Worm (Caenorhabditis elegans) whole organism, young adult: Measurements from ENCODE around the gene pitr-6.

Experiments
- B0261.1 ChIP-seq: sonication (generic microtip); optimal IDR thresholded peaks from 2 replicates; lab custom pipeline; 2016; ENCODE audit warnings: mild to moderate bottlenecking, missing genetic modification characterization, moderate library complexity, missing compliant biosample characterization
- F10E7.11 ChIP-seq: sonication (generic microtip); optimal IDR thresholded peaks from 2 replicates; lab custom pipeline; 2017; ENCODE audit warnings: mild to moderate bottlenecking, missing genetic modification characterization, moderate library complexity, missing compliant biosample characterization
- F22D6.2 ChIP-seq: sonication (generic microtip); optimal IDR thresholded peaks from 2 replicates; lab custom pipeline; 2016; ENCODE audit warnings: mild to moderate bottlenecking, missing genetic modification characterization, missing compliant biosample characterization
- F37B4.10 ChIP-seq: fragments of 200-800 bp; sonication (Bioruptor generic); IDR thresholded peaks from 2 replicates; pipeline ENCODE4 v1.3.6; 2022; ENCODE audit warnings: missing genetic modification characterization, missing compliant biosample characterization
- F52B5.7 ChIP-seq: sonication (generic microtip); optimal IDR thresholded peaks from 2 replicates; lab custom pipeline; 2016; ENCODE audit warnings: mild to moderate bottlenecking, missing genetic modification characterization, missing compliant biosample characterization
- K11D2.4 ChIP-seq: fragments of 200-800 bp; sonication (Bioruptor generic); IDR thresholded peaks from 2 replicates; pipeline ENCODE4 v1.3.6; 2022; ENCODE audit warnings: missing genetic modification reagents, missing genetic modification characterization, missing compliant biosample characterization
- T07F8.4 ChIP-seq: sonication (generic microtip); optimal IDR thresholded peaks from 2 replicates; lab custom pipeline; 2016; ENCODE audit warnings: mild to moderate bottlenecking, missing genetic modification characterization, moderate library complexity, missing compliant biosample characterization
- akir-1 ChIP-seq: fragments of 200-800 bp; sonication (Bioruptor generic); optimal IDR thresholded peaks from 2 replicates; lab custom pipeline; 2018; ENCODE audit warnings: mild to moderate bottlenecking, missing genetic modification characterization, moderate library complexity, missing compliant biosample characterization
- aptf-2 ChIP-seq: fragments of 200-800 bp; sonication (Bioruptor generic); conservative IDR thresholded peaks from 2 replicates; pipeline ENCODE4 v1.3.6; 2022; ENCODE audit warnings: missing genetic modification reagents, missing genetic modification characterization, missing compliant biosample characterization
- atf-7 ChIP-seq: sonication (generic microtip); optimal IDR thresholded peaks from 2 replicates; lab custom pipeline; 2017; ENCODE audit warnings: mild to moderate bottlenecking, missing genetic modification characterization, missing compliant biosample characterization
- attf-3 ChIP-seq: fragments of 200-800 bp; sonication (Bioruptor generic); conservative IDR thresholded peaks from 2 replicates; pipeline ENCODE4 v1.3.6; 2022; ENCODE audit warnings: missing genetic modification reagents, missing genetic modification characterization, missing compliant biosample characterization
- cebp-1 ChIP-seq, 2 experiments: fragments of 200-800 bp in 1 of 2; sonication (Bioruptor generic) in 1 of 2; sonication (generic microtip) in 1 of 2; IDR thresholded peaks in 1 of 2; optimal IDR thresholded peaks in 1 of 2; 2 replicates each; pipeline versions ENCODE4 v1.3.6 to Lab custom; 2017 to 2022; ENCODE audit warnings: missing compliant biosample characterization in 2 of 2, missing genetic modification characterization in 2 of 2, mild to moderate bottlenecking in 1 of 2, missing genetic modification reagents in 1 of 2, moderate library complexity in 1 of 2
- cebp-2 ChIP-seq: fragments of 200-800 bp; sonication (Bioruptor generic); IDR thresholded peaks from 2 replicates; pipeline ENCODE4 v1.3.6; 2022; ENCODE audit warnings: missing genetic modification characterization, missing compliant biosample characterization
- chd-7 ChIP-seq: sonication (generic microtip); optimal IDR thresholded peaks from 2 replicates; lab custom pipeline; 2016; ENCODE audit warnings: mild to moderate bottlenecking, missing genetic modification characterization, moderate library complexity, missing compliant biosample characterization
- dpff-1 ChIP-seq: sonication (generic microtip); optimal IDR thresholded peaks from 2 replicates; lab custom pipeline; 2017; ENCODE audit warnings: mild to moderate bottlenecking, missing genetic modification characterization, missing compliant biosample characterization
- efl-1 ChIP-seq: fragments of 150-350 bp; optimal IDR thresholded peaks from 2 replicates; lab custom pipeline; 2014; ENCODE audit warnings: missing biosample characterization, missing genetic modification reagents, missing genetic modification characterization
- fkh-3 ChIP-seq: sonication (generic microtip); optimal IDR thresholded peaks from 2 replicates; lab custom pipeline; 2016; ENCODE audit warnings: mild to moderate bottlenecking, missing genetic modification characterization, missing compliant biosample characterization
- him-1 ChIP-seq: sonication (generic microtip); optimal IDR thresholded peaks from 2 replicates; lab custom pipeline; 2016; ENCODE audit warnings: missing genotype, missing genetic modification reagents, missing genetic modification characterization, missing compliant biosample characterization
- hlh-12 ChIP-seq: sonication (generic microtip); optimal IDR thresholded peaks from 2 replicates; lab custom pipeline; 2016; ENCODE audit warnings: missing genetic modification characterization, missing compliant biosample characterization
- hmg-20 ChIP-seq: fragments of 200-800 bp; sonication (Bioruptor generic); IDR thresholded peaks from 2 replicates; pipeline ENCODE4 v1.3.6; 2022; ENCODE audit warnings: missing genetic modification reagents, missing genetic modification characterization, missing compliant biosample characterization
- lin-26 ChIP-seq: fragments of 200-800 bp; sonication (Bioruptor generic); IDR thresholded peaks from 2 replicates; pipeline ENCODE4 v1.3.6; 2022; ENCODE audit warnings: missing genetic modification reagents, missing genetic modification characterization, missing compliant biosample characterization
- mel-28 ChIP-seq: sonication (generic microtip); optimal IDR thresholded peaks from 2 replicates; lab custom pipeline; 2016; ENCODE audit warnings: borderline replicate concordance, mild to moderate bottlenecking, missing genetic modification characterization, missing compliant biosample characterization
- nhr-120 ChIP-seq: fragments of 200-800 bp; sonication (Bioruptor generic); IDR thresholded peaks from 2 replicates; pipeline ENCODE4 v1.3.6; 2022; ENCODE audit warnings: missing genetic modification characterization, missing compliant biosample characterization
- nhr-27 ChIP-seq: fragments of 200-800 bp; sonication (Bioruptor generic); optimal IDR thresholded peaks from 2 replicates; lab custom pipeline; 2018; ENCODE audit warnings: mild to moderate bottlenecking, missing genetic modification characterization, moderate library complexity, missing compliant biosample characterization
- repo-1 ChIP-seq: sonication (generic microtip); optimal IDR thresholded peaks from 2 replicates; lab custom pipeline; 2017; ENCODE audit warnings: mild to moderate bottlenecking, missing genetic modification characterization, missing compliant biosample characterization
- rpc-1 ChIP-seq, 2 experiments: fragments of 150-350 bp in 1 of 2; sonication (generic microtip) in 1 of 2; optimal IDR thresholded peaks; 2 replicates each; lab custom pipeline; 2014 to 2018; ENCODE audit warnings: missing biosample characterization in 1 of 2, missing genetic modification characterization in 1 of 2, missing genetic modification reagents in 1 of 2, missing genotype in 1 of 2
- snpc-3.4 ChIP-seq: sonication (generic microtip); optimal IDR thresholded peaks from 2 replicates; lab custom pipeline; 2017; ENCODE audit warnings: missing genetic modification characterization, mild to moderate bottlenecking, missing compliant biosample characterization, antibody characterized with exemption, moderate library complexity, missing genotype, missing genetic modification reagents
- somi-1 ChIP-seq: fragments of 200-800 bp; sonication (Bioruptor generic); optimal IDR thresholded peaks from 2 replicates; lab custom pipeline; 2018; ENCODE audit warnings: mild to moderate bottlenecking, missing genetic modification characterization, missing compliant biosample characterization
- tbp1 ChIP-seq: fragments of 200-800 bp; sonication (Bioruptor generic); optimal IDR thresholded peaks from 2 replicates; lab custom pipeline; 2018; ENCODE audit warnings: mild to moderate bottlenecking, missing genetic modification characterization, missing compliant biosample characterization
- unc-62 ChIP-seq: fragments of 150-350 bp; optimal IDR thresholded peaks from 2 replicates; lab custom pipeline; 2014; ENCODE audit warnings: missing biosample characterization, missing genetic modification reagents, missing genetic modification characterization
- zfh-2 ChIP-seq: fragments of 200-800 bp; sonication (Bioruptor generic); conservative IDR thresholded peaks from 2 replicates; pipeline ENCODE4 v1.3.6; 2022; ENCODE audit warnings: missing genetic modification reagents, missing genetic modification characterization, missing compliant biosample characterization
- ztf-18 ChIP-seq: sonication (generic microtip); optimal IDR thresholded peaks from 2 replicates; lab custom pipeline; 2016; ENCODE audit warnings: missing genotype, mild to moderate bottlenecking, missing genetic modification characterization, missing compliant biosample characterization
- ztf-22 ChIP-seq: fragments of 200-800 bp; sonication (Bioruptor generic); optimal IDR thresholded peaks from 2 replicates; lab custom pipeline; 2018; ENCODE audit warnings: mild to moderate bottlenecking, missing genetic modification characterization, moderate library complexity, missing compliant biosample characterization
- ztf-25 ChIP-seq: fragments of 200-800 bp; sonication (Bioruptor generic); IDR thresholded peaks from 2 replicates; pipeline ENCODE4 v1.3.6; 2022; ENCODE audit warnings: missing genetic modification reagents, missing genetic modification characterization, missing compliant biosample characterization
- ztf-28 ChIP-seq: fragments of 200-800 bp; sonication (Bioruptor generic); IDR thresholded peaks from 2 replicates; pipeline ENCODE4 v1.3.6; 2022; ENCODE audit warnings: missing genetic modification reagents, missing genetic modification characterization, missing compliant biosample characterization
- ztf-3 ChIP-seq: fragments of 200-800 bp; sonication (Bioruptor generic); optimal IDR thresholded peaks from 2 replicates; lab custom pipeline; 2018; ENCODE audit warnings: mild to moderate bottlenecking, missing genetic modification characterization, missing compliant biosample characterization

pitr-6 gene

ce11 chrII:12488810-12489209 is 43.7 kb downstream of the pitr-6 start:
- TF ChIP-seq dpff-1 (tag; lab: Kevin White, UChicago), result no peak
- TF ChIP-seq lin-26 (GFP tag; lab: Robert Waterston, UW), result no peak
- TF ChIP-seq efl-1 (GFP tag; lab: Kevin White, UChicago), result no peak
- no peak for TF ChIP-seq nhr-27 (tag; lab: Kevin White, UChicago)
- TF ChIP-seq F22D6.2, result no peak
- TF ChIP-seq akir-1, result no peak
- no peak for TF ChIP-seq attf-3 (GFP tag; lab: Robert Waterston, UW)
- TF ChIP-seq T07F8.4, result no peak
- TF ChIP-seq hlh-12 (tag; lab: Kevin White, UChicago), result no peak
- no peak for TF ChIP-seq chd-7 (tag; lab: Kevin White, UChicago)
- no peak for TF ChIP-seq K11D2.4 (GFP tag; lab: Robert Waterston, UW)
- no peak for TF ChIP-seq him-1
- TF ChIP-seq F52B5.7 (tag; lab: Kevin White, UChicago), result no peak
- TF ChIP-seq hmg-20, result no peak
- TF ChIP-seq ztf-18 (tag; lab: Kevin White, UChicago), result no peak
- TF ChIP-seq ztf-3 (GFP tag; lab: Kevin White, UChicago), result no peak
- no peak for TF ChIP-seq ztf-22
- TF ChIP-seq nhr-120 (GFP tag; lab: Robert Waterston, UW), result no peak
- no peak for TF ChIP-seq aptf-2 (GFP tag; lab: Robert Waterston, UW)
- TF ChIP-seq snpc-3.4 (tag; lab: Kevin White, UChicago), result no peak

ce11 chrII:12489903-12490302 is 44.8 kb downstream of the pitr-6 start, which contains the start of gene T21B4.15:
Gene T21B4.15, plus strand, starts transcription at chrII:12490203.
- TF ChIP-seq F10E7.11 (tag; lab: Kevin White, UChicago) (no peak), mel-28 (tag; lab: Kevin White, UChicago) (no peak), attf-3 (GFP tag; lab: Robert Waterston, UW) (no peak), repo-1 (tag; lab: Kevin White, UChicago) (no peak), cebp-2 (GFP tag; lab: Robert Waterston, UW) (no peak), efl-1 (GFP tag; lab: Kevin White, UChicago) (no peak), ztf-25 (GFP tag; lab: Robert Waterston, UW) (no peak), aptf-2 (GFP tag; lab: Robert Waterston, UW) (no peak), tbp1 (no peak), atf-7 (tag; lab: Kevin White, UChicago) (no peak), cebp-1 (GFP tag; IDR thresholded peaks at IDR 0.05; lab: Robert Waterston, UW) (no peak), cebp-1 (tag; optimal IDR thresholded peaks at IDR 0.05; lab: Kevin White, UChicago) (no peak), unc-62 (GFP tag; lab: Kevin White, UChicago) (no peak), F37B4.10 (no peak), akir-1 (no peak), ztf-28 (no peak), fkh-3 (tag; lab: Kevin White, UChicago) (no peak), zfh-2 (no peak), rpc-1 (optimal IDR thresholded peaks at IDR 0.05; lab: Kevin White, UChicago) (no peak), rpc-1 (tag; optimal IDR thresholded peaks at IDR 0.05; lab: Kevin White, UChicago) (no peak), B0261.1 (tag; lab: Kevin White, UChicago) (no peak)

- TF ChIP-seq zfh-2 (0 out of 2 replicates have a peak, but pooled peaks have one; percentile 29), somi-1 (GFP tag; lab: Kevin White, UChicago) (no peak)
Measured at ce11 chrII:12491936-12492335, 46.8 kb downstream of the pitr-6 start, which contains the start of gene srz-6. Gene srz-6, plus strand, starts transcription at chrII:12492236.
